Fruit fly (Drosophila melanogaster): Measurements from ENCODE around the gene fbl.

- TF ChIP-seq Dll (optimal IDR thresholded peaks at IDR 0.05) (no peak), usp (GFP tag; optimal IDR thresholded peaks at IDR 0.05) (no peak)
These were observed 29.9 kb upstream of the fbl start for dm6 chr3L:20354363-20354762.

Measured in whole organism.